Worm (Caenorhabditis elegans) whole organism, late embryonic: ENCODE data around the gene C29F9.2.
"Not testable (repeated sequence)": the region's sequence is repeated elsewhere in the genome, so short reads cannot be mapped to it uniquely, and the experiment has no call there.

ENCODE experiments used
- C08G9.2 ChIP-seq: sonication (generic microtip); optimal IDR thresholded peaks from 2 replicates; lab custom pipeline; 2016; ENCODE audit warnings: mild to moderate bottlenecking, missing genetic modification characterization, moderate library complexity, missing compliant biosample characterization
- K02D7.2 ChIP-seq: sonication (generic microtip); optimal IDR thresholded peaks from 2 replicates; lab custom pipeline; 2017; ENCODE audit warnings: mild to moderate bottlenecking, missing genetic modification characterization, missing compliant biosample characterization
- K09A11.1 ChIP-seq: sonication (generic microtip); optimal IDR thresholded peaks from 2 replicates; lab custom pipeline; 2017; ENCODE audit warnings: antibody characterized with exemption, mild to moderate bottlenecking, missing genetic modification characterization, missing compliant biosample characterization; ENCODE audit not compliant: insufficient read depth
- ceh-18 ChIP-seq: sonication (generic microtip); optimal IDR thresholded peaks from 2 replicates; lab custom pipeline; 2016; ENCODE audit warnings: missing genetic modification characterization, missing compliant biosample characterization
- ceh-19 ChIP-seq: fragments of 200-800 bp; sonication (Bioruptor generic); optimal IDR thresholded peaks from 2 replicates; lab custom pipeline; 2018; ENCODE audit warnings: mild to moderate bottlenecking, missing genetic modification characterization, missing compliant biosample characterization
- ceh-2 ChIP-seq: sonication (generic microtip); optimal IDR thresholded peaks from 2 replicates; lab custom pipeline; 2016; ENCODE audit warnings: missing genotype, missing genetic modification characterization, missing compliant biosample characterization
- ceh-22 ChIP-seq: sonication (generic microtip); optimal IDR thresholded peaks from 2 replicates; lab custom pipeline; 2017; ENCODE audit warnings: missing biosample characterization, missing genetic modification characterization
- ceh-30 ChIP-seq: fragments of 150-350 bp; optimal IDR thresholded peaks from 2 replicates; lab custom pipeline; 2014; ENCODE audit warnings: missing biosample characterization, missing genetic modification characterization
- ceh-31 ChIP-seq: sonication (generic microtip); optimal IDR thresholded peaks from 2 replicates; lab custom pipeline; 2016; ENCODE audit warnings: missing genetic modification characterization, missing compliant biosample characterization
- ceh-34 ChIP-seq: sonication (generic microtip); optimal IDR thresholded peaks from 2 replicates; lab custom pipeline; 2016; ENCODE audit warnings: mild to moderate bottlenecking, missing genetic modification characterization, missing compliant biosample characterization
- ceh-48 ChIP-seq: sonication (generic microtip); optimal IDR thresholded peaks from 2 replicates; lab custom pipeline; 2016; ENCODE audit warnings: missing genetic modification characterization, inconsistent platforms, missing compliant biosample characterization
- dmd-4 ChIP-seq: sonication (generic microtip); optimal IDR thresholded peaks from 2 replicates; lab custom pipeline; 2016; ENCODE audit warnings: borderline replicate concordance, missing genetic modification characterization, missing compliant biosample characterization
- dve-1 ChIP-seq: sonication (generic microtip); optimal IDR thresholded peaks from 2 replicates; lab custom pipeline; 2017; ENCODE audit warnings: antibody characterized with exemption, mild to moderate bottlenecking, missing genetic modification characterization, missing compliant biosample characterization
- elt-4 ChIP-seq: sonication (generic microtip); optimal IDR thresholded peaks from 2 replicates; lab custom pipeline; 2016; ENCODE audit warnings: missing genetic modification characterization, missing compliant biosample characterization
- fax-1 ChIP-seq: sonication (generic microtip); optimal IDR thresholded peaks from 2 replicates; lab custom pipeline; 2016; ENCODE audit warnings: missing genotype, missing genetic modification characterization, missing compliant biosample characterization
- hlh-30 ChIP-seq: sonication (generic microtip); optimal IDR thresholded peaks from 2 replicates; lab custom pipeline; 2017; ENCODE audit warnings: antibody characterized with exemption, missing genetic modification characterization, missing compliant biosample characterization; ENCODE audit not compliant: insufficient read depth
- hlh-8 ChIP-seq: sonication (generic microtip); optimal IDR thresholded peaks from 2 replicates; lab custom pipeline; 2016; ENCODE audit warnings: missing genotype, missing genetic modification characterization, missing compliant biosample characterization
- lim-6 ChIP-seq: sonication (generic microtip); optimal IDR thresholded peaks from 2 replicates; lab custom pipeline; 2016; ENCODE audit warnings: missing genetic modification characterization, missing compliant biosample characterization
- mec-3 ChIP-seq: sonication (generic microtip); optimal IDR thresholded peaks from 2 replicates; lab custom pipeline; 2016; ENCODE audit warnings: borderline replicate concordance, missing genetic modification characterization, missing compliant biosample characterization
- nfya-1 ChIP-seq: sonication (generic microtip); optimal IDR thresholded peaks from 2 replicates; lab custom pipeline; 2017; ENCODE audit warnings: missing genetic modification characterization, mild to moderate bottlenecking, missing compliant biosample characterization, antibody characterized with exemption, moderate library complexity
- nhr-232 ChIP-seq: sonication (generic microtip); optimal IDR thresholded peaks from 2 replicates; lab custom pipeline; 2016; ENCODE audit warnings: missing genetic modification characterization, missing compliant biosample characterization
- npax-4 ChIP-seq: sonication (generic microtip); optimal IDR thresholded peaks from 2 replicates; lab custom pipeline; 2016; ENCODE audit warnings: missing genetic modification characterization, missing compliant biosample characterization
- odd-2 ChIP-seq: sonication (generic microtip); optimal IDR thresholded peaks from 2 replicates; lab custom pipeline; 2017; ENCODE audit warnings: antibody characterized with exemption, mild to moderate bottlenecking, missing genetic modification characterization, missing compliant biosample characterization
- pat-9 ChIP-seq: fragments of 200-800 bp; sonication (Bioruptor generic); optimal IDR thresholded peaks from 2 replicates; lab custom pipeline; 2018; ENCODE audit warnings: mild to moderate bottlenecking, missing genetic modification characterization, moderate library complexity, missing compliant biosample characterization
- pax-1 ChIP-seq: fragments of 150-350 bp; optimal IDR thresholded peaks from 2 replicates; lab custom pipeline; 2014; ENCODE audit warnings: missing biosample characterization, missing genetic modification characterization
- pha-4 ChIP-seq: fragments of 150-350 bp; optimal IDR thresholded peaks from 2 replicates; lab custom pipeline; 2018; ENCODE audit warnings: missing biosample characterization, missing genetic modification reagents, missing genetic modification characterization
- pqm-1 ChIP-seq: sonication (generic microtip); optimal IDR thresholded peaks from 2 replicates; lab custom pipeline; 2016; ENCODE audit warnings: missing genetic modification characterization, missing compliant biosample characterization
- pros-1 ChIP-seq: fragments of 150-350 bp; optimal IDR thresholded peaks from 2 replicates; lab custom pipeline; 2014; ENCODE audit warnings: missing biosample characterization, missing genetic modification reagents, missing genetic modification characterization
- ref-2 ChIP-seq: sonication (generic microtip); optimal IDR thresholded peaks from 2 replicates; lab custom pipeline; 2016; ENCODE audit warnings: missing genetic modification characterization, missing compliant biosample characterization
- sdc-2 ChIP-seq: sonication (generic microtip); optimal IDR thresholded peaks from 2 replicates; lab custom pipeline; 2016; ENCODE audit warnings: missing genotype, missing genetic modification characterization, missing compliant biosample characterization
- sox-2 ChIP-seq: fragments of 200-800 bp; sonication (Bioruptor generic); IDR thresholded peaks from 2 replicates; pipeline ENCODE4 v1.3.6; 2022; ENCODE audit warnings: missing genetic modification reagents, missing genetic modification characterization, missing compliant biosample characterization
- tbx-2 ChIP-seq: sonication (generic microtip); optimal IDR thresholded peaks from 2 replicates; lab custom pipeline; 2016; ENCODE audit warnings: missing genetic modification characterization, missing compliant biosample characterization
- tbx-7 ChIP-seq: sonication (generic microtip); optimal IDR thresholded peaks from 2 replicates; lab custom pipeline; 2016; ENCODE audit warnings: missing genotype, missing genetic modification characterization, missing compliant biosample characterization
- ttx-3 ChIP-seq: sonication (generic microtip); optimal IDR thresholded peaks from 2 replicates; lab custom pipeline; 2016; ENCODE audit warnings: missing genetic modification reagents, missing genetic modification characterization, missing compliant biosample characterization
- unc-3 ChIP-seq, 2 experiments: fragments of 200-800 bp in 1 of 2; sonication (Bioruptor generic) in 1 of 2; sonication (generic microtip) in 1 of 2; conservative IDR thresholded peaks in 1 of 2; optimal IDR thresholded peaks in 1 of 2; 2 replicates each; pipeline versions ENCODE4 v1.3.6 to Lab custom; 2016 to 2022; ENCODE audit warnings: missing compliant biosample characterization in 2 of 2, missing genetic modification characterization in 2 of 2, missing genetic modification reagents in 1 of 2
- unc-55 ChIP-seq: sonication (generic microtip); optimal IDR thresholded peaks from 2 replicates; lab custom pipeline; 2017; ENCODE audit warnings: missing biosample characterization, missing genetic modification reagents, missing genetic modification characterization
- unc-86 ChIP-seq: sonication (generic microtip); optimal IDR thresholded peaks from 2 replicates; lab custom pipeline; 2016; ENCODE audit warnings: missing genetic modification characterization, missing compliant biosample characterization
- zip-5 ChIP-seq: sonication (generic microtip); optimal IDR thresholded peaks from 2 replicates; lab custom pipeline; 2016; ENCODE audit warnings: missing genetic modification characterization, missing compliant biosample characterization
- ztf-16 ChIP-seq: sonication (generic microtip); optimal IDR thresholded peaks from 2 replicates; lab custom pipeline; 2017; ENCODE audit warnings: missing genetic modification characterization, missing compliant biosample characterization

C29F9.2 gene

DNA sequence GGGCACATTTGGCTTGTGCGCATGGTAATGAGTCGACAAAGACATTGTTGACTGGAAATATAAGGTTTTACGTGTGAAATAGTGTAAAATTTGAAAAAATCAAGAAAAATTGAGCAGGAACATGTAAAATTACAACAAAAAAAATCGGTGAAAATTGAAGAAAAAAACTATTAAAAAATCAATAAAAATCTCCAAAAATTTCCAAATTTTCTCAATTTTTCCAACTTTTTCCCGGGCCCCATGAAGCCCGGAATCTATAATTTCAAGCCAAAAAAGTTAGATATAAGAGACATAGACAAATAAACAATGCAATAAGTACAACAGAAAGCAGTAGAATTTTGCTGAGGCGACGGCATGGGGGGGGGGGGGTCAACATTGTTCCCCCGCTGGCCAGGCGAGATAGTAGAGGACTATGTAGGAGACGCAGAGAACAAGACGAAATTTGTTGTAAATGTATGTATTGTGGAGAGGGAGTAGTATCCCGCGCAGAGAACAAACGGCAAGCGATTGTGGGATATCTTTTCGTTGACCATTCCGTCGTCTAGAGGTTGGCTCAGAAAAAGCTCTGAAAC, 35.9 kb upstream of the C29F9.2 start, which contains the start of gene pat-4 (continued):
- TF ChIP-seq pros-1 (tag; lab: Kevin White, UChicago) (no peak), ttx-3 (tag; lab: Kevin White, UChicago) (no peak), mec-3 (tag; lab: Kevin White, UChicago) (no peak)

DNA sequence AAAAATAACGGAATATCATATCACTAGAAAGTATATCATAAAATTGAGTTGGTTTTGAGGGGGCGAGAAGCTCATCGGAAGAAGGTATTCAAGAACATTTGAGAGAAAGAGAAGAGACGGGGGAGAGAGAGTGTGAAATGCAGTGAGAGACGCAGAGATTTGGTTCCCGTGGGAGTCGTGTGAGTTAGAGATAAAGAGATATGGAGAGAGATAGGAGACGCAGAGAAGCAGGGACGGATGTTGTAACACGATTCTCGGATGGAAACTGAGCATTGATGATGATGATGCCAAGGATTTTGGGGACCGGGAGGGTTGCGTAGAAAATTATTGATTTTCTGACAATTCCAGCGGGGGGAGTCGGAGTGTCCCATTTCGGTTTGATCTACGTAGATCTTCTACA, 34.6 kb upstream of the C29F9.2 start:
- peak; percentile 55 for TF ChIP-seq unc-55 (GFP tag; lab: Kevin White, UChicago)
- TF ChIP-seq C08G9.2 (tag; lab: Kevin White, UChicago) = peak; percentile 38
- TF ChIP-seq ceh-30 (tag; lab: Kevin White, UChicago) = peak; percentile 21
- peak; percentile 15 for TF ChIP-seq ref-2 (tag; lab: Kevin White, UChicago)
- TF ChIP-seq ceh-31 (tag; lab: Kevin White, UChicago) = peak; percentile 15
- peak; percentile 15 for TF ChIP-seq ceh-2 (tag; lab: Kevin White, UChicago)
- TF ChIP-seq ceh-34 (tag; lab: Kevin White, UChicago) = peak; percentile 60
- no peak for TF ChIP-seq hlh-8
- TF ChIP-seq nfya-1 (tag; lab: Kevin White, UChicago) = peak; percentile 30
- TF ChIP-seq lim-6 (tag; lab: Kevin White, UChicago) = no peak
- peak; percentile 56 for TF ChIP-seq dve-1 (tag; lab: Kevin White, UChicago)
- no peak for TF ChIP-seq ztf-16
- peak; percentile 46 for TF ChIP-seq tbx-2 (tag; lab: Kevin White, UChicago)
- peak; percentile 58 for TF ChIP-seq ceh-18
- peak; percentile 59 for TF ChIP-seq pat-9 (tag; lab: Kevin White, UChicago)
- no peak for TF ChIP-seq odd-2 (tag; lab: Kevin White, UChicago)
- TF ChIP-seq, all 69 proteins: peak for 12

DNA sequence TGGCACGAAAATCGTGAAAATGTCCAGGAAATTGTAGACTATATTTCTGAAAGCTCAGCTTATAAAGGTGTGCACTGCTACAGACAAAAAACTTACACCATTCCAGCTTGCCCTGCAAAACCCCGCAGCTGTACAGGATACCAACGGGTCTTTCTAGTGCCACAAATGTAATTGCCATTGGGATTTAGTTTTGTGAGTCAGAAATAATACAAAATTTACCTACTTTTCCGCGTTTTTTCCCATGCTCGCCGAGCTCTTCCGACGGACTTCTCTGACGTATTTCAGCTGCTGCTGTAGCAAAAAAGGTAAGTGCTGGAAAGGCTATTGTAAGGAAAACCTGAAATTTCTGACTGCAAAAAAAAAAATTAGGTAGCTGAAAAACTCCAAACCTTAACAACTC, 33.7 kb upstream of the C29F9.2 start, which contains the start of gene C29F9.8:
C29F9.8 (minus strand) TSS at position 101 of the 400 bp plus-strand sequence.
- TF ChIP-seq unc-3 (GFP tag; conservative IDR thresholded peaks at IDR 0.05; lab: Robert Waterston, UW); unc-3 (tag; optimal IDR thresholded peaks at IDR 0.05; lab: Kevin White, UChicago); tbx-7 (tag; lab: Kevin White, UChicago); pha-4: not testable (repeated sequence)

DNA sequence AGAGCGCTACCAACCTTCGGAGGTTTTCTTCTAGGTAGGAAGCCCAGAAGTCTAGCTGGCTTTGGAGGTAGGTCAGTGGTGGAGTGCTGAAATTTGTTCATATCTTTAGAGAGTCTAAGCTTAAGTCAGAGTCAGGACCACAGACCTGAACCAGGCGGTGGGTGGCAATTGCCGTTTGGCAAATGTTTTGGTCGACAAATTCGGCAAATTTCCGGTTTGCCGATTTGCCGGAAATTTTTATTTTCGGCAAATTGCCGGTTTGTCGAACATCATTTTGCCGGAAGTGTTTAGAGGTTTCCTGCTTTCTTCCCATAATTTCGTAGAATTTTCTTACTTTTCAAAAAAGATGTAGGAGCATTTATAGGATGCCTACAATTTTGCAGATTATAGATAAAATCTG, 31.9 kb upstream of the C29F9.2 start, which contains the start of gene C29F9.9:
C29F9.9 (minus strand) TSS at position 101 of the 400 bp plus-strand sequence.
- TF ChIP-seq ceh-19 (GFP tag; lab: Kevin White, UChicago); npax-4 (tag; lab: Kevin White, UChicago); hlh-8: not testable (repeated sequence)
- TF ChIP-seq, all 69 proteins: peak for 0; not testable (repeated sequence) for 69

DNA sequence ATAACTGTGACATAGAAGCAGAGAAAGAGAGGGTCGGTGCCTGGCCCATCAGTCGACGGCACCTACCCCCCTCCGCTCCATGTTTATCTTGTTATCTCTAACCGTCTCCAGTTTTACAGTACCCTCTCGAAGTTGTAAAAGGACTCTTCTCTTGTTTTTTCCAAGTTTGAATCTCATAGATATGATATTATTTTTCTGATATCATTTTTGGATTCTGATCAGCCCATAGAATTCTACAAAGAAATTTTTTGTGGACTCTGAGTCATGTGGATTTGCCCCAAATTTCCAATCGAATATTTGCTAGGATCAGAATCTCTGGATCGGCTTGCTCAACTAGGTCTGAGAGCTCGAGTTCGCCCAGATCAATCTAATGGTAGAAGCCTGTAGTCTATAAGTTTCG, 16.1 kb upstream of the C29F9.2 start, which contains the start of gene C29F9.6:
C29F9.6 (plus strand) TSS at position 301 of the 400 bp plus-strand sequence.
- TF ChIP-seq ceh-48 (tag; lab: Kevin White, UChicago) (no peak), sox-2 (GFP tag; lab: Robert Waterston, UW) (no peak), lim-6 (tag; lab: Kevin White, UChicago) (no peak), pax-1 (no peak), dmd-4 (tag; lab: Kevin White, UChicago) (no peak), nhr-232 (no peak), K02D7.2 (no peak), tbx-2 (tag; lab: Kevin White, UChicago) (no peak), unc-86 (tag; lab: Kevin White, UChicago) (no peak), fax-1 (no peak), sdc-2 (no peak), ref-2 (tag; lab: Kevin White, UChicago) (no peak), K09A11.1 (no peak), zip-5 (no peak), pqm-1 (tag; lab: Kevin White, UChicago) (no peak), pat-9 (tag; lab: Kevin White, UChicago) (no peak), hlh-30 (tag; lab: Kevin White, UChicago) (no peak), ceh-22 (no peak), elt-4 (tag; lab: Kevin White, UChicago) (no peak)
- TF ChIP-seq, all 69 proteins: peak for 0
